Worm (Caenorhabditis elegans) whole organism, young adult: ENCODE data around the gene scl-8.
A peak's percentile ranks its signal among the peaks of the same experiment; 100 is the strongest.

ENCODE experiments used
- B0019.2 ChIP-seq: fragments of 200-800 bp; sonication (Bioruptor generic); conservative IDR thresholded peaks from 2 replicates; pipeline ENCODE4 v1.3.6; 2022; ENCODE audit warnings: missing genetic modification reagents, missing genetic modification characterization, missing compliant biosample characterization
- D2030.7 ChIP-seq: fragments of 200-800 bp; sonication (Bioruptor generic); IDR thresholded peaks from 2 replicates; pipeline ENCODE4 v1.3.6; 2022; ENCODE audit warnings: missing genetic modification reagents, missing genetic modification characterization, missing compliant biosample characterization
- F10E7.11 ChIP-seq: sonication (generic microtip); optimal IDR thresholded peaks from 2 replicates; lab custom pipeline; 2017; ENCODE audit warnings: mild to moderate bottlenecking, missing genetic modification characterization, moderate library complexity, missing compliant biosample characterization
- F33H1.4 ChIP-seq: fragments of 200-800 bp; sonication (Bioruptor generic); IDR thresholded peaks from 2 replicates; pipeline ENCODE4 v1.3.6; 2022; ENCODE audit warnings: missing genetic modification reagents, missing genetic modification characterization, missing compliant biosample characterization
- Y67H2A.10 ChIP-seq: fragments of 200-800 bp; sonication (Bioruptor generic); conservative IDR thresholded peaks from 2 replicates; pipeline ENCODE4 v1.3.6; 2022; ENCODE audit warnings: missing genetic modification reagents, missing genetic modification characterization, missing compliant biosample characterization
- ZK185.1 ChIP-seq: sonication (generic microtip); optimal IDR thresholded peaks from 2 replicates; lab custom pipeline; 2016; ENCODE audit warnings: mild to moderate bottlenecking, missing genetic modification characterization, missing compliant biosample characterization; ENCODE audit not compliant: poor library complexity, severe bottlenecking
- akir-1 ChIP-seq: fragments of 200-800 bp; sonication (Bioruptor generic); optimal IDR thresholded peaks from 2 replicates; lab custom pipeline; 2018; ENCODE audit warnings: mild to moderate bottlenecking, missing genetic modification characterization, moderate library complexity, missing compliant biosample characterization
- atf-7 ChIP-seq: sonication (generic microtip); optimal IDR thresholded peaks from 2 replicates; lab custom pipeline; 2017; ENCODE audit warnings: mild to moderate bottlenecking, missing genetic modification characterization, missing compliant biosample characterization
- attf-3 ChIP-seq: fragments of 200-800 bp; sonication (Bioruptor generic); conservative IDR thresholded peaks from 2 replicates; pipeline ENCODE4 v1.3.6; 2022; ENCODE audit warnings: missing genetic modification reagents, missing genetic modification characterization, missing compliant biosample characterization
- bed-1 ChIP-seq: fragments of 200-800 bp; sonication (Bioruptor generic); IDR thresholded peaks from 2 replicates; pipeline ENCODE4 v1.3.6; 2022; ENCODE audit warnings: missing genetic modification reagents, missing genetic modification characterization, missing compliant biosample characterization
- cebp-1 ChIP-seq, 2 experiments: fragments of 200-800 bp in 1 of 2; sonication (Bioruptor generic) in 1 of 2; sonication (generic microtip) in 1 of 2; IDR thresholded peaks in 1 of 2; optimal IDR thresholded peaks in 1 of 2; 2 replicates each; pipeline versions ENCODE4 v1.3.6 to Lab custom; 2017 to 2022; ENCODE audit warnings: missing compliant biosample characterization in 2 of 2, missing genetic modification characterization in 2 of 2, mild to moderate bottlenecking in 1 of 2, missing genetic modification reagents in 1 of 2, moderate library complexity in 1 of 2
- ceh-40 ChIP-seq: fragments of 200-800 bp; sonication (Bioruptor generic); IDR thresholded peaks from 2 replicates; pipeline ENCODE4 v1.3.6; 2022; ENCODE audit warnings: missing genetic modification characterization, missing compliant biosample characterization
- ceh-79 ChIP-seq: sonication (generic microtip); optimal IDR thresholded peaks from 2 replicates; lab custom pipeline; 2017; ENCODE audit warnings: mild to moderate bottlenecking, missing genetic modification characterization, missing compliant biosample characterization
- ceh-91 ChIP-seq: fragments of 200-800 bp; sonication (Bioruptor generic); IDR thresholded peaks from 2 replicates; pipeline ENCODE4 v1.3.6; 2022; ENCODE audit warnings: missing genetic modification reagents, missing genetic modification characterization, missing compliant biosample characterization
- dpl-1 ChIP-seq: fragments of 150-350 bp; optimal IDR thresholded peaks from 2 replicates; lab custom pipeline; 2014; ENCODE audit warnings: missing biosample characterization, missing genetic modification reagents, missing genetic modification characterization
- efl-1 ChIP-seq: fragments of 150-350 bp; optimal IDR thresholded peaks from 2 replicates; lab custom pipeline; 2014; ENCODE audit warnings: missing biosample characterization, missing genetic modification reagents, missing genetic modification characterization
- egl-44 ChIP-seq: fragments of 200-800 bp; sonication (Bioruptor generic); IDR thresholded peaks from 2 replicates; pipeline ENCODE4 v1.3.6; 2022; ENCODE audit warnings: missing genetic modification reagents, missing genetic modification characterization, missing compliant biosample characterization
- fkh-3 ChIP-seq: sonication (generic microtip); optimal IDR thresholded peaks from 2 replicates; lab custom pipeline; 2016; ENCODE audit warnings: mild to moderate bottlenecking, missing genetic modification characterization, missing compliant biosample characterization
- hlh-12 ChIP-seq: sonication (generic microtip); optimal IDR thresholded peaks from 2 replicates; lab custom pipeline; 2016; ENCODE audit warnings: missing genetic modification characterization, missing compliant biosample characterization
- hmg-1.2 ChIP-seq: fragments of 200-800 bp; sonication (Bioruptor generic); IDR thresholded peaks from 2 replicates; pipeline ENCODE4 v1.3.6; 2022; ENCODE audit warnings: missing genetic modification reagents, missing genetic modification characterization, missing compliant biosample characterization
- hrde-1 ChIP-seq: sonication (generic microtip); optimal IDR thresholded peaks from 2 replicates; lab custom pipeline; 2016; ENCODE audit warnings: missing genetic modification characterization, mild to moderate bottlenecking, missing compliant biosample characterization, moderate library complexity, missing genotype, missing genetic modification reagents, borderline replicate concordance
- madf-10 ChIP-seq: sonication (generic microtip); optimal IDR thresholded peaks from 2 replicates; lab custom pipeline; 2016; ENCODE audit warnings: mild to moderate bottlenecking, missing genetic modification characterization, missing compliant biosample characterization
- madf-6 ChIP-seq: fragments of 200-800 bp; sonication (Bioruptor generic); IDR thresholded peaks from 2 replicates; pipeline ENCODE4 v1.3.6; 2022; ENCODE audit warnings: missing genetic modification reagents, missing genetic modification characterization, missing compliant biosample characterization
- mcd-1 ChIP-seq: fragments of 200-800 bp; sonication (Bioruptor generic); IDR thresholded peaks from 2 replicates; pipeline ENCODE4 v1.3.6; 2022; ENCODE audit warnings: missing genetic modification reagents, missing genetic modification characterization, missing compliant biosample characterization
- nfya-1 ChIP-seq: sonication (generic microtip); optimal IDR thresholded peaks from 2 replicates; lab custom pipeline; 2017; ENCODE audit warnings: antibody characterized with exemption, missing compliant biosample characterization, missing genetic modification characterization, borderline replicate concordance; ENCODE audit not compliant: insufficient read depth
- nfya-2 ChIP-seq: fragments of 200-800 bp; sonication (Bioruptor generic); IDR thresholded peaks from 2 replicates; pipeline ENCODE4 v1.3.6; 2022; ENCODE audit warnings: missing genetic modification reagents, missing genetic modification characterization, missing compliant biosample characterization
- nhr-120 ChIP-seq: fragments of 200-800 bp; sonication (Bioruptor generic); IDR thresholded peaks from 2 replicates; pipeline ENCODE4 v1.3.6; 2022; ENCODE audit warnings: missing genetic modification characterization, missing compliant biosample characterization
- nhr-80 ChIP-seq: sonication (generic microtip); optimal IDR thresholded peaks from 2 replicates; lab custom pipeline; 2016; ENCODE audit warnings: missing genetic modification characterization, missing compliant biosample characterization
- pbrm-1 ChIP-seq: fragments of 200-800 bp; sonication (Bioruptor generic); IDR thresholded peaks from 2 replicates; pipeline ENCODE4 v1.3.6; 2022; ENCODE audit warnings: missing genetic modification reagents, missing genetic modification characterization, missing compliant biosample characterization
- pha-4 ChIP-seq: fragments of 150-350 bp; sonication (generic microtip); optimal IDR thresholded peaks from 2 replicates; lab custom pipeline; 2014; ENCODE audit warnings: missing biosample characterization, missing genetic modification reagents, missing genetic modification characterization
- rcor-1 ChIP-seq: fragments of 200-800 bp; sonication (Bioruptor generic); IDR thresholded peaks from 2 replicates; pipeline ENCODE4 v1.3.6; 2022; ENCODE audit warnings: missing genetic modification reagents, missing genetic modification characterization, missing compliant biosample characterization
- snpc-4 ChIP-seq, 5 experiments: fragments of 150-350 bp in 1 of 5; sonication (generic microtip) in 4 of 5; optimal IDR thresholded peaks; 2 replicates each; lab custom pipeline; 2014 to 2018; ENCODE audit warnings: missing genetic modification characterization in 5 of 5, missing biosample characterization in 3 of 5, antibody characterized with exemption in 2 of 5, mild to moderate bottlenecking in 2 of 5, missing compliant biosample characterization in 2 of 5, missing genotype in 2 of 5, moderate library complexity in 2 of 5, missing genetic modification reagents in 1 of 5
- tbx-9 ChIP-seq: sonication (generic microtip); optimal IDR thresholded peaks from 2 replicates; lab custom pipeline; 2016; ENCODE audit warnings: borderline replicate concordance, missing genetic modification characterization, inconsistent platforms, missing compliant biosample characterization
- unc-62 ChIP-seq: fragments of 150-350 bp; optimal IDR thresholded peaks from 2 replicates; lab custom pipeline; 2014; ENCODE audit warnings: missing biosample characterization, missing genetic modification reagents, missing genetic modification characterization
- xnd-1 ChIP-seq: sonication (generic microtip); optimal IDR thresholded peaks from 2 replicates; lab custom pipeline; 2016; ENCODE audit warnings: missing genotype, missing genetic modification reagents, missing genetic modification characterization, missing compliant biosample characterization
- ztf-22 ChIP-seq: fragments of 200-800 bp; sonication (Bioruptor generic); optimal IDR thresholded peaks from 2 replicates; lab custom pipeline; 2018; ENCODE audit warnings: mild to moderate bottlenecking, missing genetic modification characterization, moderate library complexity, missing compliant biosample characterization
- ztf-25 ChIP-seq: fragments of 200-800 bp; sonication (Bioruptor generic); IDR thresholded peaks from 2 replicates; pipeline ENCODE4 v1.3.6; 2022; ENCODE audit warnings: missing genetic modification reagents, missing genetic modification characterization, missing compliant biosample characterization
- ztf-3 ChIP-seq: fragments of 200-800 bp; sonication (Bioruptor generic); optimal IDR thresholded peaks from 2 replicates; lab custom pipeline; 2018; ENCODE audit warnings: mild to moderate bottlenecking, missing genetic modification characterization, missing compliant biosample characterization
- ztf-6 ChIP-seq: fragments of 200-800 bp; sonication (Bioruptor generic); IDR thresholded peaks from 2 replicates; pipeline ENCODE4 v1.3.6; 2022; ENCODE audit warnings: missing genetic modification reagents, missing genetic modification characterization, missing compliant biosample characterization

scl-8 gene

ce11 chrIV:13104900-13105299 lies 33.4 kb downstream of the scl-8 start, which contains the start of gene rde-11:
Gene rde-11, plus strand, starts transcription at chrIV:13105200.
- TF ChIP-seq F10E7.11 (tag; lab: Kevin White, UChicago) (no peak), ceh-91 (GFP tag; lab: Robert Waterston, UW) (no peak), nhr-80 (no peak), nfya-1 (tag; lab: Kevin White, UChicago) (no peak), rcor-1 (GFP tag; lab: Robert Waterston, UW) (no peak), madf-6 (GFP tag; lab: Robert Waterston, UW) (peak; percentile 63), atf-7 (tag; lab: Kevin White, UChicago) (no peak), ceh-79 (tag; lab: Kevin White, UChicago) (no peak), attf-3 (no peak), mcd-1 (no peak), hrde-1 (tag; lab: Kevin White, UChicago) (no peak), efl-1 (GFP tag; lab: Kevin White, UChicago) (peak; percentile 44), cebp-1 (GFP tag; IDR thresholded peaks at IDR 0.05; lab: Robert Waterston, UW) (no peak), cebp-1 (tag; optimal IDR thresholded peaks at IDR 0.05; lab: Kevin White, UChicago) (no peak), B0019.2 (no peak), xnd-1 (peak; percentile 49), dpl-1 (GFP tag; lab: Kevin White, UChicago) (no peak), madf-10 (tag; lab: Kevin White, UChicago) (no peak), ceh-40 (GFP tag; lab: Robert Waterston, UW) (no peak), nfya-2 (GFP tag; lab: Robert Waterston, UW) (no peak), ztf-3 (GFP tag; lab: Kevin White, UChicago) (no peak), fkh-3 (no peak), ZK185.1 (tag; lab: Kevin White, UChicago) (no peak), akir-1 (GFP tag; lab: Kevin White, UChicago) (no peak)
- TF ChIP-seq, all 124 proteins: peak for 3

- TF ChIP-seq nhr-120 (no peak), bed-1 (GFP tag; lab: Robert Waterston, UW) (no peak), pbrm-1 (no peak), pha-4 (tag; lab: Kevin White, UChicago) (no peak), Y67H2A.10 (no peak), unc-62 (no peak), F33H1.4 (GFP tag; lab: Robert Waterston, UW) (no peak), hlh-12 (tag; lab: Kevin White, UChicago) (no peak), D2030.7 (GFP tag; lab: Robert Waterston, UW) (no peak), snpc-4 (GFP tag; optimal IDR thresholded peaks at IDR 0.05; lab: Kevin White, UChicago) (no peak), snpc-4 (tag; optimal IDR thresholded peaks at IDR 0.05; lab: Kevin White, UChicago) (no peak), tbx-9 (tag; lab: Kevin White, UChicago) (no peak), ztf-25 (GFP tag; lab: Robert Waterston, UW) (no peak)
These were observed 35.8 kb downstream of the scl-8 start, which contains the start of gene B0564.2 for ce11 chrIV:13107359-13107758. Gene B0564.2, plus strand, starts transcription at chrIV:13107659.

- no peak for TF ChIP-seq ztf-6
- TF ChIP-seq egl-44 (GFP tag; lab: Robert Waterston, UW): no peak
- no peak for TF ChIP-seq ztf-22 (GFP tag; lab: Kevin White, UChicago)
- TF ChIP-seq madf-6 (GFP tag; lab: Robert Waterston, UW): no peak
- no peak for TF ChIP-seq hmg-1.2
These were observed 36.9 kb downstream of the scl-8 start for ce11 chrIV:13108430-13108829.
